Fruit fly (Drosophila melanogaster): Measurements from ENCODE around the gene CG33061.

Gene CG33061

dm6 chr3L:16380770-16381169 is 51.2 kb downstream of the CG33061 start (continued):
- TF ChIP-seq zfh2 (GFP tag; optimal IDR thresholded peaks at IDR 0.05) (peak; percentile 65), CG17568 (GFP tag; optimal IDR thresholded peaks at IDR 0.05) (peak; percentile 29), seq (GFP tag; IDR thresholded peaks at IDR 0.05) (peak; percentile 57), Mes4 (GFP tag; optimal IDR thresholded peaks at IDR 0.05) (no peak), CG10462 (GFP tag; optimal IDR thresholded peaks at IDR 0.05) (peak; percentile 22), CG13894 (tag; optimal IDR thresholded peaks at IDR 0.05) (peak; percentile 38), Hsf (GFP tag; optimal IDR thresholded peaks at IDR 0.05) (peak; percentile 70), trem (tag; optimal IDR thresholded peaks at IDR 0.05) (peak; percentile 42)
